Fruit fly (Drosophila melanogaster): Measurements from ENCODE around the gene GILT2.

The GILT2 gene

dm6 chr3R:23678349-23679193, at the start of gene GILT2 (continued):
- TF ChIP-seq Sox100B (GFP tag; optimal IDR thresholded peaks at IDR 0.05) (peak; percentile 91), usp (GFP tag; optimal IDR thresholded peaks at IDR 0.05) (no peak), Ets97D (GFP tag; optimal IDR thresholded peaks at IDR 0.05) (peak; percentile 48), Mad (GFP tag; optimal IDR thresholded peaks at IDR 0.05) (peak; percentile 75), CG31224 (GFP tag; IDR thresholded peaks at IDR 0.05) (peak; percentile 85), Eip74EF (GFP tag; optimal IDR thresholded peaks at IDR 0.05) (peak in 1 of 2 experiments; percentile 95), CG12942 (GFP tag; optimal IDR thresholded peaks at IDR 0.05) (peak; percentile 85), CG10366 (GFP tag; IDR thresholded peaks at IDR 0.05) (peak; percentile 88), Spps (tag; optimal IDR thresholded peaks at IDR 0.05) (peak; percentile 84), esg (GFP tag; conservative IDR thresholded peaks at IDR 0.05) (peak; percentile 89), Neu2 (GFP tag; optimal IDR thresholded peaks at IDR 0.05; ENCODE audit: borderline replicate concordance) (no peak), CG2678 (tag; optimal IDR thresholded peaks at IDR 0.05) (peak; percentile 96), ssp (GFP tag; IDR thresholded peaks at IDR 0.05) (peak; percentile 81), bbx (GFP tag; IDR thresholded peaks at IDR 0.05; ENCODE audit: partially characterized antibody) (no peak), az2 (GFP tag; optimal IDR thresholded peaks at IDR 0.05) (peak; percentile 90), CG4820 (GFP tag; optimal IDR thresholded peaks at IDR 0.05) (peak; percentile 92), prd (optimal IDR thresholded peaks at IDR 0.05) (no peak), prd (GFP tag; IDR thresholded peaks at IDR 0.05) (peak; percentile 95), ewg (GFP tag; optimal IDR thresholded peaks at IDR 0.05) (peak; percentile 83), z (GFP tag; IDR thresholded peaks at IDR 0.05) (peak; percentile 36; the same call in 1 of the 3 replicates), Sry-δ (GFP tag; optimal IDR thresholded peaks at IDR 0.05) (peak; percentile 11), CG10543 (GFP tag; optimal IDR thresholded peaks at IDR 0.05) (peak; percentile 89), vfl (GFP tag; optimal IDR thresholded peaks at IDR 0.05) (peak; percentile 48), tna (GFP tag; IDR thresholded peaks at IDR 0.05; ENCODE audit: partially characterized antibody) (no peak), CG17912 (GFP tag; optimal IDR thresholded peaks at IDR 0.05) (peak; percentile 53), lilli (GFP tag; optimal IDR thresholded peaks at IDR 0.05) (peak; percentile 87), peb (GFP tag; IDR thresholded peaks at IDR 0.05) (peak; percentile 85), CG6791 (GFP tag; IDR thresholded peaks at IDR 0.05; ENCODE audit: partially characterized antibody) (no peak), ash1 (GFP tag; optimal IDR thresholded peaks at IDR 0.05) (no peak), CG12219 (GFP tag; optimal IDR thresholded peaks at IDR 0.05) (peak; percentile 82), sens (GFP tag) (peak; percentile 93), lov (optimal IDR thresholded peaks at IDR 0.05) (no peak), lov (GFP tag; IDR thresholded peaks at IDR 0.05) (peak; percentile 89), pan (optimal IDR thresholded peaks at IDR 0.05) (no peak), pan (GFP tag; optimal IDR thresholded peaks at IDR 0.05 in 1 of 2, IDR thresholded peaks at IDR 0.05 in 1 of 2) (peak in 1 of 2 experiments; percentile 94), CG30020 (tag; optimal IDR thresholded peaks at IDR 0.05) (peak; percentile 62), CG12236 (GFP tag; optimal IDR thresholded peaks at IDR 0.05) (no peak), CG18764 (GFP tag; optimal IDR thresholded peaks at IDR 0.05) (peak; percentile 81), onecut (GFP tag; IDR thresholded peaks at IDR 0.05) (peak; percentile 88), Doc3 (GFP tag; IDR thresholded peaks at IDR 0.05; ENCODE audit: partially characterized antibody) (no peak), CG18476 (GFP tag; optimal IDR thresholded peaks at IDR 0.05) (peak; percentile 86), CG2120 (GFP tag; optimal IDR thresholded peaks at IDR 0.05) (peak; percentile 89), caup (GFP tag; optimal IDR thresholded peaks at IDR 0.05; ENCODE audit: severe bottlenecking) (peak; percentile 93), grau (tag; optimal IDR thresholded peaks at IDR 0.05) (peak; percentile 92), Dll (GFP tag; IDR thresholded peaks at IDR 0.05; ENCODE audit: partially characterized antibody) (no peak), CG14667 (GFP tag; IDR thresholded peaks at IDR 0.05) (peak; percentile 83), Scr (GFP tag; IDR thresholded peaks at IDR 0.05; ENCODE audit: partially characterized antibody) (no peak), Camta (GFP tag; optimal IDR thresholded peaks at IDR 0.05) (peak; percentile 39), CG13296 (GFP tag; optimal IDR thresholded peaks at IDR 0.05) (peak; percentile 94)
